Fruit fly (Drosophila melanogaster) whole organism, prepupa: Measurements from ENCODE around the gene CG10560.

Experiments
- CG10631 ChIP-seq: fragments of 200-800 bp; sonication (Bioruptor generic); optimal IDR thresholded peaks from 2 replicates; lab custom pipeline; 2016; ENCODE audit warnings: missing biosample characterization, missing genetic modification characterization
- CG16779 ChIP-seq: fragments of 200-800 bp; sonication (Bioruptor generic); optimal IDR thresholded peaks from 3 replicates; lab custom pipeline; 2017; ENCODE audit warnings: missing biosample characterization, mild to moderate bottlenecking, missing genetic modification characterization
- CG3032 ChIP-seq: fragments of 200-800 bp; optimal IDR thresholded peaks from 2 replicates; lab custom pipeline; 2019; ENCODE audit warnings: missing biosample characterization, mild to moderate bottlenecking, missing genetic modification characterization, moderate library complexity
- CG7368 ChIP-seq: fragments of 200-800 bp; sonication (Bioruptor generic); optimal IDR thresholded peaks from 3 replicates; lab custom pipeline; 2016; ENCODE audit warnings: missing biosample characterization, missing genetic modification characterization
- Lpt ChIP-seq: fragments of 200-800 bp; sonication (Bioruptor generic); optimal IDR thresholded peaks from 3 replicates; lab custom pipeline; 2016; ENCODE audit warnings: missing biosample characterization, missing genetic modification characterization
- ss ChIP-seq, 2 experiments: fragments of 200-800 bp; sonication (Bioruptor generic); optimal IDR thresholded peaks; 2 replicates in 1 of 2; 3 replicates in 1 of 2; lab custom pipeline; 2017 to 2018; ENCODE audit warnings: mild to moderate bottlenecking in 2 of 2, missing biosample characterization in 2 of 2, missing genetic modification characterization in 2 of 2, moderate library complexity in 1 of 2

DNA sequence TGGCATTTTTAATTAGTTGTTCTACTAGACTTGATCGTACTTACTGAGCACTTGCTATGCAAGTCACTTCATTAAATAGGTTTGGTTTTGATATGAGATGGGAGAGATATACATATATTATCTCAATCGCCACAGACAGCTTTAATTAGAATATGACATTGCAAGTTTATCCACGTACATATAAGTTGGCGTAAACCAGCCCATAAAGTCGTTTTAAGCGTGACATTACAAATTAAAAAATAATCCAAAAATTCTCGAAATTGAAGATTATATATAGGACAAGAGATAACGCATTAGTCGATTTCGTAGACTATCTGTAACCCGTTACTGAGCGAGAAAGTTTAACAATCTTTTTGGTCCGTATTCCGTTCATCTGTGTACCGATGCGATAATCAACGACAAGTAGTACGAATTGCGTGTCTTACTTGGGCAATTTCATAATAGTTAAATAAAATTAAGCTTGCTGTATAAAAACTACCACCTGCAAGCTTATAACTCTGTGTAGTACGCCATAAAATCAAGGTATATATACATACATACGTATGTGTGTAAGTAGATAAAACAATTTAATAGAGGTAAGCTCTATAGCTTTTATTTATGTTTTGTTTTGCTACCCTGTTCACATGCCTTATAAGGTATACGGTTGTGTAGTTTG lies at the start of gene CG10560:
- TF ChIP-seq Lpt (GFP tag; lab: Kevin White, UChicago): no peak
- TF ChIP-seq ss (GFP tag; optimal IDR thresholded peaks at IDR 0.05; lab: Kevin White, UChicago): no peak
- TF ChIP-seq CG10631: no peak
- TF ChIP-seq CG16779 (tag; lab: Kevin White, UChicago): no peak
- TF ChIP-seq CG3032 (tag; lab: Kevin White, UChicago): no peak
- no peak for TF ChIP-seq CG7368 (GFP tag; lab: Kevin White, UChicago)
